Fruit fly (Drosophila melanogaster) whole organism, embryonic: ENCODE data around the gene Cad88C.

Experiments
- Adf1 ChIP-seq: fragments of 200-800 bp; sonication (Bioruptor generic); IDR thresholded peaks from 2 replicates; pipeline ENCODE4 v1.3.6; 2022; ENCODE audit warnings: missing biosample characterization, missing genetic modification characterization
- CG10979 ChIP-seq: fragments of 200-800 bp; sonication (Bioruptor generic); optimal IDR thresholded peaks from 2 replicates; lab custom pipeline; 2018; ENCODE audit warnings: missing biosample characterization, mild to moderate bottlenecking, missing genetic modification characterization, moderate library complexity
- CG11560 ChIP-seq: fragments of 200-800 bp; sonication (Bioruptor generic); IDR thresholded peaks from 3 replicates; pipeline ENCODE4 v1.3.6; 2022; ENCODE audit warnings: missing biosample characterization, missing genetic modification characterization
- CG12219 ChIP-seq: fragments of 200-800 bp; sonication (Bioruptor generic); optimal IDR thresholded peaks from 3 replicates; lab custom pipeline; 2018; ENCODE audit warnings: missing biosample characterization, mild to moderate bottlenecking, missing genetic modification characterization
- CG12391 ChIP-seq: fragments of 200-800 bp; sonication (Bioruptor generic); optimal IDR thresholded peaks from 3 replicates; lab custom pipeline; 2018; ENCODE audit warnings: missing biosample characterization, mild to moderate bottlenecking, missing genetic modification characterization, moderate library complexity
- CG12744 ChIP-seq: fragments of 200-800 bp; sonication (Bioruptor generic); optimal IDR thresholded peaks from 2 replicates; lab custom pipeline; 2016; ENCODE audit warnings: missing biosample characterization, missing genetic modification characterization
- CG15479 ChIP-seq: fragments of 200-800 bp; sonication (Bioruptor generic); optimal IDR thresholded peaks from 3 replicates; lab custom pipeline; 2019; ENCODE audit warnings: missing biosample characterization, mild to moderate bottlenecking, missing genetic modification characterization, moderate library complexity
- CG15696 ChIP-seq: fragments of 200-800 bp; sonication (Bioruptor generic); optimal IDR thresholded peaks from 2 replicates; lab custom pipeline; 2019; ENCODE audit warnings: missing biosample characterization, mild to moderate bottlenecking, missing genetic modification characterization, moderate library complexity
- CG16779 ChIP-seq: fragments of 200-800 bp; sonication (Bioruptor generic); IDR thresholded peaks from 2 replicates; pipeline ENCODE4 v1.3.6; 2022; ENCODE audit warnings: missing biosample characterization, missing genetic modification characterization
- CG1832 ChIP-seq: fragments of 200-800 bp; sonication (Bioruptor generic); optimal IDR thresholded peaks from 2 replicates; lab custom pipeline; 2017; ENCODE audit warnings: missing biosample characterization, mild to moderate bottlenecking, missing genetic modification characterization, inconsistent platforms
- CG2199 ChIP-seq: fragments of 200-800 bp; sonication (Bioruptor generic); IDR thresholded peaks from 3 replicates; pipeline ENCODE4 v1.3.6; 2022; ENCODE audit warnings: missing biosample characterization, missing genetic modification characterization
- CG2202 ChIP-seq: fragments of 200-800 bp; sonication (Bioruptor generic); optimal IDR thresholded peaks from 2 replicates; lab custom pipeline; 2018; ENCODE audit warnings: missing biosample characterization, mild to moderate bottlenecking, missing genetic modification characterization
- CG5245 ChIP-seq: fragments of 200-800 bp; sonication (Bioruptor generic); optimal IDR thresholded peaks from 3 replicates; lab custom pipeline; 2016; ENCODE audit warnings: missing biosample characterization, missing genetic modification characterization
- CG5953 ChIP-seq: fragments of 200-800 bp; sonication (Bioruptor generic); IDR thresholded peaks from 2 replicates; pipeline ENCODE4 v1.3.6; 2022; ENCODE audit warnings: missing biosample characterization, missing genetic modification characterization
- CG6683 ChIP-seq: fragments of 200-800 bp; sonication (Bioruptor generic); optimal IDR thresholded peaks from 2 replicates; lab custom pipeline; 2017; ENCODE audit warnings: missing biosample characterization, mild to moderate bottlenecking, missing genetic modification characterization, missing genetic modification reagents
- CG7372 ChIP-seq: fragments of 200-800 bp; sonication (Bioruptor generic); IDR thresholded peaks from 2 replicates; pipeline ENCODE4 v1.3.6; 2022; ENCODE audit warnings: missing biosample characterization, missing genetic modification characterization
- CG7786 ChIP-seq: fragments of 200-800 bp; sonication (Bioruptor generic); optimal IDR thresholded peaks from 2 replicates; lab custom pipeline; 2016; ENCODE audit warnings: missing biosample characterization, missing genetic modification characterization
- CG8359 ChIP-seq: fragments of 200-800 bp; sonication (Bioruptor generic); optimal IDR thresholded peaks from 2 replicates; lab custom pipeline; 2017; ENCODE audit warnings: missing biosample characterization, mild to moderate bottlenecking, missing genetic modification characterization, borderline replicate concordance
- CG8765 ChIP-seq: fragments of 200-800 bp; sonication (Bioruptor generic); IDR thresholded peaks from 2 replicates; pipeline ENCODE4 v1.3.6; 2022; ENCODE audit warnings: missing biosample characterization, missing genetic modification characterization
- Dref ChIP-seq: fragments of 200-800 bp; sonication (Bioruptor generic); IDR thresholded peaks from 2 replicates; pipeline ENCODE4 v1.3.6; 2022; ENCODE audit warnings: missing biosample characterization, missing genetic modification characterization
- Drgx ChIP-seq: fragments of 200-800 bp; sonication (Bioruptor generic); IDR thresholded peaks from 2 replicates; pipeline ENCODE4 v1.3.6; 2022; ENCODE audit warnings: missing biosample characterization, missing genetic modification characterization
- HLH3B ChIP-seq: fragments of 200-800 bp; sonication (Bioruptor generic); IDR thresholded peaks from 2 replicates; pipeline ENCODE4 v1.3.6; 2022; ENCODE audit warnings: missing biosample characterization, missing genetic modification characterization
- HmgZ ChIP-seq: fragments of 200-800 bp; sonication (Bioruptor generic); optimal IDR thresholded peaks from 2 replicates; lab custom pipeline; 2018; ENCODE audit warnings: missing biosample characterization, mild to moderate bottlenecking, missing genetic modification characterization
- Kr ChIP-seq: fragments of 200-800 bp; sonication (Bioruptor generic); optimal IDR thresholded peaks from 2 replicates; lab custom pipeline; 2017; ENCODE audit warnings: missing biosample characterization, mild to moderate bottlenecking, missing genetic modification characterization
- MTF-1 ChIP-seq: fragments of 200-800 bp; sonication (Bioruptor generic); optimal IDR thresholded peaks from 2 replicates; lab custom pipeline; 2018; ENCODE audit warnings: missing biosample characterization, mild to moderate bottlenecking, missing genetic modification characterization, borderline replicate concordance
- Ravus ChIP-seq: fragments of 200-800 bp; sonication (Bioruptor generic); IDR thresholded peaks from 2 replicates; pipeline ENCODE4 v1.3.6; 2022; ENCODE audit warnings: missing biosample characterization, missing genetic modification characterization
- Rfx ChIP-seq: fragments of 200-800 bp; sonication (Bioruptor generic); IDR thresholded peaks from 2 replicates; pipeline ENCODE4 v1.3.6; 2022; ENCODE audit warnings: missing biosample characterization, missing genetic modification characterization
- Side ChIP-seq: fragments of 200-800 bp; sonication (Bioruptor generic); optimal IDR thresholded peaks from 2 replicates; lab custom pipeline; 2016; ENCODE audit warnings: missing biosample characterization, missing genetic modification characterization
- ab ChIP-seq: fragments of 200-800 bp; sonication (Bioruptor generic); optimal IDR thresholded peaks from 2 replicates; lab custom pipeline; 2016; ENCODE audit warnings: missing biosample characterization, missing genetic modification characterization
- ap ChIP-seq: fragments of 200-800 bp; sonication (Bioruptor generic); IDR thresholded peaks from 2 replicates; pipeline ENCODE4 v1.3.6; 2022; ENCODE audit warnings: missing biosample characterization, missing genetic modification characterization
- ato ChIP-seq: fragments of 200-800 bp; sonication (Bioruptor generic); IDR thresholded peaks from 2 replicates; pipeline ENCODE4 v1.3.6; 2022; ENCODE audit warnings: missing biosample characterization, missing genetic modification characterization; ENCODE audit not compliant: partially characterized antibody
- chif ChIP-seq, 2 experiments: fragments of 200-800 bp; sonication (Bioruptor generic); optimal IDR thresholded peaks; 3 replicates each; lab custom pipeline; 2016; ENCODE audit warnings: missing biosample characterization in 2 of 2, missing genetic modification characterization in 2 of 2
- chm ChIP-seq: fragments of 200-800 bp; sonication (Bioruptor generic); IDR thresholded peaks from 2 replicates; pipeline ENCODE4 v1.3.6; 2022; ENCODE audit warnings: missing biosample characterization, missing genetic modification characterization
- dpn ChIP-seq, 2 experiments: fragments of 200-800 bp; sonication (Bioruptor generic); optimal IDR thresholded peaks; 3 replicates each; lab custom pipeline; 2016; ENCODE audit warnings: missing biosample characterization in 2 of 2, missing genetic modification characterization in 2 of 2
- fd64A ChIP-seq: fragments of 200-800 bp; sonication (Bioruptor generic); optimal IDR thresholded peaks from 3 replicates; lab custom pipeline; 2018; ENCODE audit warnings: missing biosample characterization, mild to moderate bottlenecking, missing genetic modification characterization
- hbn ChIP-seq: fragments of 200-800 bp; sonication (Bioruptor generic); IDR thresholded peaks from 2 replicates; pipeline ENCODE4 v1.3.6; 2022; ENCODE audit warnings: missing biosample characterization, missing genetic modification characterization; ENCODE audit not compliant: partially characterized antibody
- luna ChIP-seq: fragments of 200-800 bp; sonication (Bioruptor generic); optimal IDR thresholded peaks from 2 replicates; lab custom pipeline; 2016; ENCODE audit warnings: missing biosample characterization, missing genetic modification characterization
- mirr ChIP-seq: fragments of 200-800 bp; sonication (Bioruptor generic); optimal IDR thresholded peaks from 3 replicates; lab custom pipeline; 2018; ENCODE audit warnings: missing biosample characterization, mild to moderate bottlenecking, missing genetic modification characterization
- nerfin-2 ChIP-seq: fragments of 200-800 bp; sonication (Bioruptor generic); IDR thresholded peaks from 2 replicates; pipeline ENCODE4 v1.3.6; 2022; ENCODE audit warnings: missing biosample characterization, missing genetic modification characterization; ENCODE audit not compliant: partially characterized antibody
- nmo ChIP-seq: fragments of 200-800 bp; sonication (Bioruptor generic); optimal IDR thresholded peaks from 2 replicates; lab custom pipeline; 2018; ENCODE audit warnings: missing biosample characterization, mild to moderate bottlenecking, missing genetic modification characterization, moderate library complexity
- nom ChIP-seq: fragments of 200-800 bp; sonication (Bioruptor generic); optimal IDR thresholded peaks from 2 replicates; lab custom pipeline; 2017; ENCODE audit warnings: missing biosample characterization, missing genetic modification characterization, mild to moderate bottlenecking, moderate library complexity, missing genetic modification reagents
- oc ChIP-seq: fragments of 200-800 bp; sonication (Bioruptor generic); optimal IDR thresholded peaks from 2 replicates; lab custom pipeline; 2018; ENCODE audit warnings: missing biosample characterization, mild to moderate bottlenecking, missing genetic modification characterization, moderate library complexity
- psq ChIP-seq: fragments of 200-800 bp; sonication (Bioruptor generic); optimal IDR thresholded peaks from 2 replicates; lab custom pipeline; 2017; ENCODE audit warnings: missing biosample characterization, missing genetic modification characterization
- ranshi ChIP-seq: fragments of 200-800 bp; sonication (Bioruptor generic); IDR thresholded peaks from 2 replicates; pipeline ENCODE4 v1.3.6; 2022; ENCODE audit warnings: missing biosample characterization, missing genetic modification characterization
- rib ChIP-seq: fragments of 200-800 bp; sonication (Bioruptor generic); IDR thresholded peaks from 2 replicates; pipeline ENCODE4 v1.3.6; 2022; ENCODE audit warnings: missing biosample characterization, missing genetic modification characterization
- sob ChIP-seq: fragments of 200-800 bp; sonication (Bioruptor generic); IDR thresholded peaks from 2 replicates; pipeline ENCODE4 v1.3.6; 2022; ENCODE audit warnings: missing biosample characterization, missing genetic modification characterization
- toy ChIP-seq: fragments of 200-800 bp; sonication (Bioruptor generic); IDR thresholded peaks from 2 replicates; pipeline ENCODE4 v1.3.6; 2022; ENCODE audit warnings: missing biosample characterization, missing genetic modification characterization
- z ChIP-seq: fragments of 200-800 bp; sonication (Bioruptor generic); IDR thresholded peaks from 3 replicates; pipeline ENCODE4 v1.3.6; 2022; ENCODE audit warnings: missing biosample characterization, missing genetic modification characterization

Gene Cad88C

dm6 chr3R:14654976-14655896, 25.0 kb downstream of the Cad88C start (continued):
- TF ChIP-seq Dref (GFP tag; lab: Robert Waterston, UW) (peak; percentile 73), oc (peak; percentile 93), CG5953 (GFP tag; lab: Robert Waterston, UW) (peak; percentile 88), nerfin-2 (GFP tag; lab: Robert Waterston, UW) (no peak), Rfx (GFP tag; lab: Robert Waterston, UW) (peak; percentile 95), CG15696 (peak; percentile 93), sob (GFP tag; lab: Robert Waterston, UW) (peak; percentile 92), Kr (GFP tag; lab: Kevin White, UChicago) (peak; percentile 62), Side (peak; percentile 97), ranshi (GFP tag; lab: Robert Waterston, UW) (peak; percentile 94), chif (GFP tag; optimal IDR thresholded peaks at IDR 0.05; lab: Kevin White, UChicago) (peak; percentile 91 to 93), z (GFP tag; lab: Robert Waterston, UW) (peak; percentile 55; the same call in 1 of the 3 replicates), CG15479 (GFP tag; lab: Kevin White, UChicago) (peak; percentile 93), CG6683 (peak; percentile 86), ab (GFP tag; lab: Kevin White, UChicago) (peak; percentile 75), rib (GFP tag; lab: Robert Waterston, UW) (peak; percentile 86), CG5245 (GFP tag; lab: Kevin White, UChicago) (peak; percentile 71), CG7786 (GFP tag; lab: Kevin White, UChicago) (peak; percentile 90), CG12391 (tag; lab: Kevin White, UChicago) (peak; percentile 92), ato (no peak), CG2199 (peak; percentile 78; the same call in 2 of the 3 replicates), mirr (peak; percentile 93), CG8765 (GFP tag; lab: Robert Waterston, UW) (peak; percentile 90), CG8359 (GFP tag; lab: Kevin White, UChicago) (peak; percentile 83), Ravus (GFP tag; lab: Robert Waterston, UW) (peak; percentile 70), chm (GFP tag; lab: Robert Waterston, UW) (peak; percentile 72), Adf1 (GFP tag; lab: Robert Waterston, UW) (peak; percentile 69), hbn (GFP tag; lab: Robert Waterston, UW) (peak; percentile 30; the same call in 1 of the 2 replicates), CG10979 (peak; percentile 93), CG12219 (peak; percentile 93), nmo (GFP tag; lab: Kevin White, UChicago) (peak; percentile 93), fd64A (peak; percentile 86), luna (GFP tag; lab: Kevin White, UChicago) (peak; percentile 85), psq (GFP tag; lab: Kevin White, UChicago) (peak; percentile 22), ap (GFP tag; lab: Robert Waterston, UW) (peak; percentile 87), nom (GFP tag; lab: Kevin White, UChicago) (peak; percentile 91), dpn (GFP tag; optimal IDR thresholded peaks at IDR 0.05; lab: Kevin White, UChicago) (peak; percentile 87 to 95), CG11560 (tag; lab: Robert Waterston, UW) (peak; percentile 97), HLH3B (peak; percentile 89), CG7372 (GFP tag; lab: Robert Waterston, UW) (peak; percentile 91), MTF-1 (GFP tag; lab: Kevin White, UChicago) (peak; percentile 90), HmgZ (peak; percentile 94), CG2202 (tag; lab: Kevin White, UChicago) (peak; percentile 87), toy (GFP tag; lab: Robert Waterston, UW) (0 out of 2 replicates have a peak, but pooled peaks have one; percentile 56), CG1832 (GFP tag; lab: Kevin White, UChicago) (no peak), Drgx (GFP tag; lab: Robert Waterston, UW) (peak; percentile 93), CG16779 (GFP tag; lab: Robert Waterston, UW) (peak; percentile 80), CG12744 (GFP tag; lab: Kevin White, UChicago) (peak; percentile 89)
